Worm (Caenorhabditis elegans) whole organism, L4 larva: ENCODE measurements around the gene F58E6.5.

ENCODE experiments used
- D1046.2 ChIP-seq: fragments of 200-800 bp; sonication (Bioruptor generic); IDR thresholded peaks from 2 replicates; pipeline ENCODE4 v1.3.6; 2022; ENCODE audit warnings: missing genetic modification characterization, missing compliant biosample characterization
- F10B5.3 ChIP-seq: sonication (generic microtip); optimal IDR thresholded peaks from 2 replicates; lab custom pipeline; 2016; ENCODE audit warnings: mild to moderate bottlenecking, missing genetic modification characterization, missing compliant biosample characterization
- F26F4.8 ChIP-seq: fragments of 200-800 bp; sonication (Bioruptor generic); conservative IDR thresholded peaks from 2 replicates; pipeline ENCODE4 v1.3.6; 2022; ENCODE audit warnings: missing genetic modification characterization, missing compliant biosample characterization
- F37D6.2 ChIP-seq: sonication (generic microtip); optimal IDR thresholded peaks from 2 replicates; lab custom pipeline; 2016; ENCODE audit warnings: mild to moderate bottlenecking, missing genetic modification characterization, missing compliant biosample characterization
- F49E8.2 ChIP-seq: sonication (generic microtip); optimal IDR thresholded peaks from 2 replicates; lab custom pipeline; 2016; ENCODE audit warnings: missing compliant biosample characterization, mild to moderate bottlenecking, missing genetic modification characterization, borderline replicate concordance
- Y5F2A.4 ChIP-seq: fragments of 200-800 bp; sonication (Bioruptor generic); optimal IDR thresholded peaks from 2 replicates; lab custom pipeline; 2018; ENCODE audit warnings: mild to moderate bottlenecking, missing genetic modification characterization, missing compliant biosample characterization
- ceh-28 ChIP-seq: fragments of 150-350 bp; optimal IDR thresholded peaks from 2 replicates; lab custom pipeline; 2014; ENCODE audit warnings: missing biosample characterization, missing genetic modification reagents, missing genetic modification characterization
- ceh-44 ChIP-seq: fragments of 200-800 bp; sonication (Bioruptor generic); IDR thresholded peaks from 2 replicates; pipeline ENCODE4 v1.3.6; 2022; ENCODE audit warnings: missing genetic modification reagents, missing genetic modification characterization, missing compliant biosample characterization
- ceh-62 ChIP-seq: sonication (generic microtip); optimal IDR thresholded peaks from 2 replicates; lab custom pipeline; 2017; ENCODE audit warnings: missing biosample characterization, missing genetic modification characterization
- ces-1 ChIP-seq: fragments of 150-350 bp; sonication (generic microtip); optimal IDR thresholded peaks from 4 replicates; lab custom pipeline; 2014; ENCODE audit warnings: missing biosample characterization, missing genetic modification reagents, missing genetic modification characterization
- daf-16 ChIP-seq, 3 experiments: sonication (generic microtip); optimal IDR thresholded peaks; 2 replicates each; lab custom pipeline; 2016 to 2017; ENCODE audit warnings: missing genetic modification characterization in 3 of 3, missing genetic modification reagents in 3 of 3, mild to moderate bottlenecking in 2 of 3, missing compliant biosample characterization in 2 of 3, missing biosample characterization in 1 of 3, moderate library complexity in 1 of 3
- daf-8 ChIP-seq: fragments of 200-800 bp; sonication (Bioruptor generic); IDR thresholded peaks from 2 replicates; pipeline ENCODE4 v1.3.6; 2022; ENCODE audit warnings: missing genetic modification characterization, missing compliant biosample characterization
- duxl-1 ChIP-seq: sonication (generic microtip); optimal IDR thresholded peaks from 2 replicates; lab custom pipeline; 2016; ENCODE audit warnings: mild to moderate bottlenecking, missing genetic modification characterization, moderate library complexity, missing compliant biosample characterization; ENCODE audit not compliant: poor library complexity
- dve-1 ChIP-seq: sonication (generic microtip); optimal IDR thresholded peaks from 2 replicates; lab custom pipeline; 2017; ENCODE audit warnings: antibody characterized with exemption, mild to moderate bottlenecking, missing genetic modification characterization, missing compliant biosample characterization; ENCODE audit not compliant: insufficient read depth
- egl-43 ChIP-seq: fragments of 200-800 bp; sonication (Bioruptor generic); IDR thresholded peaks from 2 replicates; pipeline ENCODE4 v1.3.6; 2022; ENCODE audit warnings: missing genetic modification reagents, missing genetic modification characterization, missing compliant biosample characterization
- fos-1 ChIP-seq: fragments of 150-350 bp; optimal IDR thresholded peaks from 2 replicates; lab custom pipeline; 2014; ENCODE audit warnings: missing biosample characterization, missing genetic modification characterization
- gei-8 ChIP-seq: fragments of 200-800 bp; sonication (Bioruptor generic); optimal IDR thresholded peaks from 2 replicates; lab custom pipeline; 2018; ENCODE audit warnings: mild to moderate bottlenecking, missing genetic modification characterization, missing compliant biosample characterization
- hif-1 ChIP-seq, 2 experiments: sonication (generic microtip); optimal IDR thresholded peaks; 2 replicates each; lab custom pipeline; 2016 to 2017; ENCODE audit warnings: missing compliant biosample characterization in 2 of 2, missing genetic modification characterization in 2 of 2, missing genetic modification reagents in 2 of 2, missing genotype in 2 of 2, mild to moderate bottlenecking in 1 of 2
- hlh-11 ChIP-seq: fragments of 200-800 bp; sonication (Bioruptor generic); optimal IDR thresholded peaks from 2 replicates; lab custom pipeline; 2018; ENCODE audit warnings: mild to moderate bottlenecking, missing genetic modification characterization, missing compliant biosample characterization
- hlh-30 ChIP-seq: sonication (generic microtip); optimal IDR thresholded peaks from 2 replicates; lab custom pipeline; 2017; ENCODE audit warnings: antibody characterized with exemption, mild to moderate bottlenecking, missing genetic modification characterization, missing compliant biosample characterization; ENCODE audit not compliant: insufficient read depth
- hmg-1.1 ChIP-seq: fragments of 200-800 bp; sonication (Bioruptor generic); IDR thresholded peaks from 2 replicates; pipeline ENCODE4 v1.3.6; 2022; ENCODE audit warnings: missing genetic modification reagents, missing genetic modification characterization, missing compliant biosample characterization
- lim-7 ChIP-seq: fragments of 200-800 bp; sonication (Bioruptor generic); IDR thresholded peaks from 2 replicates; pipeline ENCODE4 v1.3.6; 2022; ENCODE audit warnings: missing genetic modification characterization, missing compliant biosample characterization
- lin-1 ChIP-seq: fragments of 200-800 bp; sonication (Bioruptor generic); IDR thresholded peaks from 2 replicates; pipeline ENCODE4 v1.3.6; 2022; ENCODE audit warnings: missing genetic modification reagents, missing genetic modification characterization, missing compliant biosample characterization
- lin-13 ChIP-seq: fragments of 150-350 bp; optimal IDR thresholded peaks from 2 replicates; lab custom pipeline; 2014; ENCODE audit warnings: missing biosample characterization, missing genetic modification reagents, missing genetic modification characterization
- lin-15B ChIP-seq: fragments of 150-350 bp; sonication (generic microtip); optimal IDR thresholded peaks from 3 replicates; lab custom pipeline; 2014; ENCODE audit warnings: missing biosample characterization, missing genetic modification characterization
- lin-29 ChIP-seq: fragments of 200-800 bp; sonication (Bioruptor generic); IDR thresholded peaks from 2 replicates; pipeline ENCODE4 v1.3.6; 2022; ENCODE audit warnings: missing genetic modification reagents, missing genetic modification characterization, missing compliant biosample characterization
- lin-38 ChIP-seq: fragments of 200-800 bp; sonication (Bioruptor generic); IDR thresholded peaks from 2 replicates; pipeline ENCODE4 v1.3.6; 2022; ENCODE audit warnings: missing genetic modification reagents, missing genetic modification characterization, missing compliant biosample characterization
- lsy-2 ChIP-seq, 2 experiments: fragments of 150-350 bp in 1 of 2; sonication (generic microtip) in 1 of 2; optimal IDR thresholded peaks; 2 replicates each; lab custom pipeline; 2014 to 2017; ENCODE audit warnings: missing biosample characterization in 2 of 2, missing genetic modification characterization in 2 of 2
- madf-5 ChIP-seq, 2 experiments: fragments of 200-800 bp; sonication (Bioruptor generic); IDR thresholded peaks; 2 replicates each; pipeline ENCODE4 v1.3.6; 2022; ENCODE audit warnings: missing compliant biosample characterization in 2 of 2, missing genetic modification characterization in 2 of 2
- mdl-1 ChIP-seq, 2 experiments: fragments of 150-350 bp in 1 of 2; sonication (generic microtip) in 1 of 2; optimal IDR thresholded peaks; 2 replicates each; lab custom pipeline; 2014 to 2017; ENCODE audit warnings: missing biosample characterization in 2 of 2, missing genetic modification characterization in 2 of 2
- mxl-2 ChIP-seq: fragments of 200-800 bp; sonication (Bioruptor generic); conservative IDR thresholded peaks from 2 replicates; pipeline ENCODE4 v1.3.6; 2022; ENCODE audit warnings: missing genetic modification reagents, missing genetic modification characterization, missing compliant biosample characterization
- nhr-10 ChIP-seq: fragments of 150-350 bp; optimal IDR thresholded peaks from 2 replicates; lab custom pipeline; 2014; ENCODE audit warnings: missing biosample characterization, missing genetic modification characterization
- nhr-111 ChIP-seq: fragments of 200-800 bp; sonication (Bioruptor generic); optimal IDR thresholded peaks from 2 replicates; lab custom pipeline; 2018; ENCODE audit warnings: mild to moderate bottlenecking, missing genetic modification characterization, missing compliant biosample characterization
- nhr-28 ChIP-seq: fragments of 150-350 bp; optimal IDR thresholded peaks from 2 replicates; lab custom pipeline; 2014; ENCODE audit warnings: missing biosample characterization, missing genetic modification characterization
- nhr-6 ChIP-seq: fragments of 150-350 bp; optimal IDR thresholded peaks from 2 replicates; lab custom pipeline; 2014; ENCODE audit warnings: missing biosample characterization, missing genetic modification characterization
- nhr-77 ChIP-seq: fragments of 150-350 bp; optimal IDR thresholded peaks from 2 replicates; lab custom pipeline; 2014; ENCODE audit warnings: missing biosample characterization, missing genetic modification characterization
- php-3 ChIP-seq: fragments of 200-800 bp; sonication (Bioruptor generic); IDR thresholded peaks from 2 replicates; pipeline ENCODE4 v1.3.6; 2022; ENCODE audit warnings: missing genetic modification reagents, missing genetic modification characterization, missing compliant biosample characterization
- rbr-2 ChIP-seq: sonication (generic microtip); optimal IDR thresholded peaks from 2 replicates; lab custom pipeline; 2016; ENCODE audit warnings: missing genotype, missing genetic modification characterization, missing compliant biosample characterization
- sdz-12 ChIP-seq: fragments of 200-800 bp; sonication (Bioruptor generic); optimal IDR thresholded peaks from 2 replicates; lab custom pipeline; 2018; ENCODE audit warnings: mild to moderate bottlenecking, missing genetic modification characterization, missing compliant biosample characterization
- snpc-1.2 ChIP-seq: fragments of 200-800 bp; sonication (Bioruptor generic); IDR thresholded peaks from 2 replicates; pipeline ENCODE4 v1.3.6; 2022; ENCODE audit warnings: missing genetic modification reagents, missing genetic modification characterization, missing compliant biosample characterization
- snpc-4 ChIP-seq: fragments of 150-350 bp; optimal IDR thresholded peaks from 2 replicates; lab custom pipeline; 2014; ENCODE audit warnings: missing biosample characterization, missing genetic modification characterization
- unc-130 ChIP-seq: sonication (generic microtip); optimal IDR thresholded peaks from 2 replicates; lab custom pipeline; 2016; ENCODE audit warnings: missing genetic modification reagents, missing genetic modification characterization, missing compliant biosample characterization
- unc-39 ChIP-seq: sonication (generic microtip); optimal IDR thresholded peaks from 2 replicates; lab custom pipeline; 2017; ENCODE audit warnings: missing biosample characterization, missing genetic modification characterization
- zag-1 ChIP-seq: fragments of 150-350 bp; optimal IDR thresholded peaks from 2 replicates; lab custom pipeline; 2014; ENCODE audit warnings: missing biosample characterization, missing genetic modification characterization
- zfp-3 ChIP-seq: fragments of 200-800 bp; sonication (Bioruptor generic); conservative IDR thresholded peaks from 2 replicates; pipeline ENCODE4 v1.3.6; 2022; ENCODE audit warnings: missing genetic modification reagents, missing genetic modification characterization, missing compliant biosample characterization
- ztf-11 ChIP-seq: fragments of 150-350 bp; optimal IDR thresholded peaks from 2 replicates; lab custom pipeline; 2014; ENCODE audit warnings: missing biosample characterization, missing genetic modification characterization

F58E6.5 gene

DNA sequence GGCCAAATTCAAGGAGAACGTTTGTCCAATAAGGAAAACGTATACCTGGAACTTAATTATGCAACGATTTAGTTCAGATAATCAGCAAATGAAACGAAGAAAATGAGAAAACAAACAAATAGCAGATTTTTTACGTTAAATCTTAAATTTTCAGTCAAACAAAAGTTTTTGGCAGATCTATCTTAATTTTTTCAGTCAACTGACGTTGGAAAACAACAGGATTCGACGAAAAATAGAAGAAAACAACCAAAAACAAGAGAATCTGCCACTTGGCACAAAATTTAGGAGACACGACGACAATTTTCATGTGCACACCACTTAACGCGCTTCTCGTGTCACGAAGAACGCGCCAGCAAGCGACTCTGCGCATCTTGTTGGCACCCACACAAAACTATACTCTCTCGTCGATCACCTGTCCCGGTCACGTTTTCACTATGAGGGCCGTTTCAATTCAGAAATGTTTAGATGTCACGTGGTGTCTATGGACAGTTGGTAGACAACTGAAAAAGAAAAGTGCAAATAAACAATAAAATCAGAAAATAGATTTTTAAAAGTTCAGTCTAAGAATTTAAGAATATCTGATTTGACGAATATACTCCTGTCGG lies 35.4 kb upstream of the F58E6.5 start, which contains the start of gene ztf-7 (continued):
- TF ChIP-seq nhr-6 (peak; percentile 87), lsy-2 (tag; optimal IDR thresholded peaks at IDR 0.05; lab: Kevin White, UChicago) (peak; percentile 80 to 95), sdz-12 (GFP tag; lab: Kevin White, UChicago) (no peak), F37D6.2 (peak; percentile 87), nhr-111 (GFP tag; lab: Kevin White, UChicago) (no peak), daf-16 (GFP tag; optimal IDR thresholded peaks at IDR 0.05; lab: Kevin White, UChicago) (peak; percentile 55 to 97), daf-16 (tag; optimal IDR thresholded peaks at IDR 0.05; lab: Kevin White, UChicago) (peak; percentile 80), F10B5.3 (tag; lab: Kevin White, UChicago) (peak; percentile 79), hif-1 (tag; optimal IDR thresholded peaks at IDR 0.05; lab: Kevin White, UChicago) (peak; percentile 74 to 92), zag-1 (tag; lab: Kevin White, UChicago) (no peak), mdl-1 (tag; optimal IDR thresholded peaks at IDR 0.05; lab: Kevin White, UChicago) (peak; percentile 75 to 98), rbr-2 (tag; lab: Kevin White, UChicago) (peak; percentile 95), lim-7 (GFP tag; lab: Robert Waterston, UW) (peak; percentile 24; the same call in 1 of the 2 replicates), ces-1 (no peak), lin-13 (peak; percentile 92), mxl-2 (peak; percentile 77), lin-1 (GFP tag; lab: Robert Waterston, UW) (peak; percentile 93), dve-1 (tag; lab: Kevin White, UChicago) (peak; percentile 98), nhr-10 (peak; percentile 60), fos-1 (no peak), lin-15B (no peak), ceh-62 (tag; lab: Kevin White, UChicago) (no peak), php-3 (GFP tag; lab: Robert Waterston, UW) (peak; percentile 94), hlh-30 (tag; lab: Kevin White, UChicago) (peak; percentile 100), duxl-1 (tag; lab: Kevin White, UChicago) (peak; percentile 82), hlh-11 (tag; lab: Kevin White, UChicago) (peak; percentile 100), unc-130 (GFP tag; lab: Kevin White, UChicago) (no peak), Y5F2A.4 (GFP tag; lab: Kevin White, UChicago) (no peak), F49E8.2 (tag; lab: Kevin White, UChicago) (peak; percentile 51), zfp-3 (GFP tag; lab: Robert Waterston, UW) (peak; percentile 93), D1046.2 (GFP tag; lab: Robert Waterston, UW) (peak; percentile 55; the same call in 1 of the 2 replicates), egl-43 (GFP tag; lab: Robert Waterston, UW) (no peak), lin-38 (peak; percentile 87), ztf-11 (tag; lab: Kevin White, UChicago) (no peak), ceh-44 (no peak), snpc-1.2 (GFP tag; lab: Robert Waterston, UW) (0 out of 2 replicates have a peak, but pooled peaks have one; percentile 18), ceh-28 (no peak), F26F4.8 (GFP tag; lab: Robert Waterston, UW) (no peak), snpc-4 (tag; lab: Kevin White, UChicago) (no peak), madf-5 (GFP tag; IDR thresholded peaks at IDR 0.05; lab: Robert Waterston, UW) (no peak), nhr-28 (tag; lab: Kevin White, UChicago) (peak; percentile 96), hmg-1.1 (peak; percentile 91), gei-8 (GFP tag; lab: Kevin White, UChicago) (peak; percentile 88), nhr-77 (tag; lab: Kevin White, UChicago) (peak; percentile 97), lin-29 (peak; percentile 85), unc-39 (tag; lab: Kevin White, UChicago) (no peak), daf-8 (GFP tag; lab: Robert Waterston, UW) (no peak)
